Worm (Caenorhabditis elegans): Measurements from ENCODE around the gene F21D12.2.

DNA sequence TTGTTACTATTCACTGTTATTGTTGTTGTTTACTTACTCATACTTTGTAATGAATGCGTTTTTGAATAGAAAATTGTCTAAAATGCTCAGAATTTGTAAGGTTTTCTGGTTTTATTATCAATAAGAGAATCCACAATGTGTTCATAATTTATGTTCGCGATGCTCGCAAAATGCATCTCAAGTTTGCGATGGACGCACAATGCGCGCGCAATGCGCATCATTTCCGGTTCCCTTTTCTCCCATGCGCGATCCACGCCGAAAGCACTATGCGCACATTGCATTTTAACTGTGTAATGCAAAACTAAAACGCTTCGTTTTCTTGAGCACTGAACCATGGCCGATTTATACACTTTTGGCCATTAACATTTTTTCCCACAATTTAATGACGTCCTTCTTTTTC, 1.9 kb downstream of the F21D12.2 start:
- TF ChIP-seq pros-1 (tag; optimal IDR thresholded peaks at IDR 0.05), result no peak
- TF ChIP-seq npax-4 (tag; optimal IDR thresholded peaks at IDR 0.05), result no peak
